Worm (Caenorhabditis elegans) whole organism, L4 larva: ENCODE measurements around the gene T16G1.5.

Experiments used
- D1046.2 ChIP-seq: fragments of 200-800 bp; sonication (Bioruptor generic); IDR thresholded peaks from 2 replicates; pipeline ENCODE4 v1.3.6; 2022; ENCODE audit warnings: missing genetic modification characterization, missing compliant biosample characterization
- F44E2.7 ChIP-seq: fragments of 200-800 bp; sonication (Bioruptor generic); IDR thresholded peaks from 2 replicates; pipeline ENCODE4 v2.1.2; 2022; ENCODE audit warnings: missing genetic modification characterization, missing compliant biosample characterization
- F49E8.2 ChIP-seq: sonication (generic microtip); optimal IDR thresholded peaks from 2 replicates; lab custom pipeline; 2016; ENCODE audit warnings: missing compliant biosample characterization, mild to moderate bottlenecking, missing genetic modification characterization, borderline replicate concordance
- R02D3.7 ChIP-seq: fragments of 150-350 bp; sonication (generic microtip); optimal IDR thresholded peaks from 3 replicates; lab custom pipeline; 2014; ENCODE audit warnings: missing biosample characterization, missing genetic modification characterization
- T26A8.4 ChIP-seq: fragments of 200-800 bp; sonication (Bioruptor generic); IDR thresholded peaks from 2 replicates; pipeline ENCODE4 v1.3.6; 2022; ENCODE audit warnings: missing genetic modification characterization, missing compliant biosample characterization
- Y48G9A.11 ChIP-seq: fragments of 200-800 bp; sonication (Bioruptor generic); IDR thresholded peaks from 2 replicates; pipeline ENCODE4 v1.3.6; 2022; ENCODE audit warnings: missing genetic modification reagents, missing genetic modification characterization, missing compliant biosample characterization
- Y5F2A.4 ChIP-seq: fragments of 200-800 bp; sonication (Bioruptor generic); optimal IDR thresholded peaks from 2 replicates; lab custom pipeline; 2018; ENCODE audit warnings: mild to moderate bottlenecking, missing genetic modification characterization, missing compliant biosample characterization
- Y75B8A.6 ChIP-seq: fragments of 200-800 bp; sonication (Bioruptor generic); IDR thresholded peaks from 2 replicates; pipeline ENCODE4 v1.3.6; 2022; ENCODE audit warnings: missing genetic modification reagents, missing genetic modification characterization, missing compliant biosample characterization
- aha-1 ChIP-seq: fragments of 150-350 bp; peaks from one replicate; lab custom pipeline; 2014; ENCODE audit warnings: missing biosample characterization, missing genetic modification characterization
- ama-1 ChIP-seq: fragments of 150-350 bp; optimal IDR thresholded peaks from 2 replicates; lab custom pipeline; 2014; ENCODE audit warnings: inconsistent platforms, mixed read lengths
- arid-1 ChIP-seq: fragments of 200-800 bp; sonication (Bioruptor generic); conservative IDR thresholded peaks from 2 replicates; pipeline ENCODE4 v1.3.6; 2022; ENCODE audit warnings: missing genetic modification reagents, missing genetic modification characterization, missing compliant biosample characterization
- ceh-20 ChIP-seq: fragments of 200-800 bp; sonication (Bioruptor generic); IDR thresholded peaks from 2 replicates; pipeline ENCODE4 v1.3.6; 2022; ENCODE audit warnings: missing genetic modification reagents, missing genetic modification characterization, missing compliant biosample characterization
- ceh-28 ChIP-seq: fragments of 150-350 bp; optimal IDR thresholded peaks from 2 replicates; lab custom pipeline; 2014; ENCODE audit warnings: missing biosample characterization, missing genetic modification reagents, missing genetic modification characterization
- ceh-62 ChIP-seq: sonication (generic microtip); optimal IDR thresholded peaks from 2 replicates; lab custom pipeline; 2017; ENCODE audit warnings: missing biosample characterization, missing genetic modification characterization
- ceh-82 ChIP-seq: sonication (generic microtip); optimal IDR thresholded peaks from 2 replicates; lab custom pipeline; 2017; ENCODE audit warnings: missing biosample characterization, missing genetic modification characterization
- ctbp-1 ChIP-seq: fragments of 200-800 bp; sonication (Bioruptor generic); IDR thresholded peaks from 2 replicates; pipeline ENCODE4 v1.3.6; 2022; ENCODE audit warnings: missing genetic modification reagents, missing genetic modification characterization, missing compliant biosample characterization
- daf-16 ChIP-seq, 3 experiments: sonication (generic microtip); optimal IDR thresholded peaks; 2 replicates each; lab custom pipeline; 2016 to 2017; ENCODE audit warnings: missing genetic modification characterization in 3 of 3, missing genetic modification reagents in 3 of 3, mild to moderate bottlenecking in 2 of 3, missing compliant biosample characterization in 2 of 3, missing biosample characterization in 1 of 3, moderate library complexity in 1 of 3
- dmd-8 ChIP-seq: fragments of 200-800 bp; sonication (Bioruptor generic); IDR thresholded peaks from 2 replicates; pipeline ENCODE4 v1.3.6; 2022; ENCODE audit warnings: missing genetic modification characterization, missing compliant biosample characterization
- dmd-9 ChIP-seq: fragments of 200-800 bp; sonication (Bioruptor generic); IDR thresholded peaks from 2 replicates; pipeline ENCODE4 v1.3.6; 2022; ENCODE audit warnings: missing genetic modification reagents, missing genetic modification characterization, missing compliant biosample characterization
- dve-1 ChIP-seq: sonication (generic microtip); optimal IDR thresholded peaks from 2 replicates; lab custom pipeline; 2017; ENCODE audit warnings: antibody characterized with exemption, mild to moderate bottlenecking, missing genetic modification characterization, missing compliant biosample characterization; ENCODE audit not compliant: insufficient read depth
- fkh-10 ChIP-seq: fragments of 150-350 bp; optimal IDR thresholded peaks from 2 replicates; lab custom pipeline; 2014; ENCODE audit warnings: missing biosample characterization, missing genetic modification reagents, missing genetic modification characterization
- hif-1 ChIP-seq, 2 experiments: sonication (generic microtip); optimal IDR thresholded peaks; 2 replicates each; lab custom pipeline; 2016 to 2017; ENCODE audit warnings: missing compliant biosample characterization in 2 of 2, missing genetic modification characterization in 2 of 2, missing genetic modification reagents in 2 of 2, missing genotype in 2 of 2, mild to moderate bottlenecking in 1 of 2
- hlh-11 ChIP-seq: fragments of 200-800 bp; sonication (Bioruptor generic); optimal IDR thresholded peaks from 2 replicates; lab custom pipeline; 2018; ENCODE audit warnings: mild to moderate bottlenecking, missing genetic modification characterization, missing compliant biosample characterization
- hlh-30 ChIP-seq: sonication (generic microtip); optimal IDR thresholded peaks from 2 replicates; lab custom pipeline; 2017; ENCODE audit warnings: antibody characterized with exemption, mild to moderate bottlenecking, missing genetic modification characterization, missing compliant biosample characterization; ENCODE audit not compliant: insufficient read depth
- lin-13 ChIP-seq: fragments of 150-350 bp; optimal IDR thresholded peaks from 2 replicates; lab custom pipeline; 2014; ENCODE audit warnings: missing biosample characterization, missing genetic modification reagents, missing genetic modification characterization
- lin-29 ChIP-seq: fragments of 200-800 bp; sonication (Bioruptor generic); IDR thresholded peaks from 2 replicates; pipeline ENCODE4 v1.3.6; 2022; ENCODE audit warnings: missing genetic modification reagents, missing genetic modification characterization, missing compliant biosample characterization
- lin-38 ChIP-seq: fragments of 200-800 bp; sonication (Bioruptor generic); IDR thresholded peaks from 2 replicates; pipeline ENCODE4 v1.3.6; 2022; ENCODE audit warnings: missing genetic modification reagents, missing genetic modification characterization, missing compliant biosample characterization
- lin-39 ChIP-seq: fragments of 150-350 bp; optimal IDR thresholded peaks from 2 replicates; lab custom pipeline; 2014; ENCODE audit warnings: missing biosample characterization, missing genetic modification reagents, missing genetic modification characterization
- madf-5 ChIP-seq, 2 experiments: fragments of 200-800 bp; sonication (Bioruptor generic); IDR thresholded peaks; 2 replicates each; pipeline ENCODE4 v1.3.6; 2022; ENCODE audit warnings: missing compliant biosample characterization in 2 of 2, missing genetic modification characterization in 2 of 2
- mdl-1 ChIP-seq, 2 experiments: fragments of 150-350 bp in 1 of 2; sonication (generic microtip) in 1 of 2; optimal IDR thresholded peaks; 2 replicates each; lab custom pipeline; 2014 to 2017; ENCODE audit warnings: missing biosample characterization in 2 of 2, missing genetic modification characterization in 2 of 2
- nhr-111 ChIP-seq: fragments of 200-800 bp; sonication (Bioruptor generic); optimal IDR thresholded peaks from 2 replicates; lab custom pipeline; 2018; ENCODE audit warnings: mild to moderate bottlenecking, missing genetic modification characterization, missing compliant biosample characterization
- nhr-237 ChIP-seq: sonication (generic microtip); optimal IDR thresholded peaks from 2 replicates; lab custom pipeline; 2017; ENCODE audit warnings: missing biosample characterization, missing genetic modification characterization
- nhr-25 ChIP-seq: sonication (generic microtip); optimal IDR thresholded peaks from 2 replicates; lab custom pipeline; 2017; ENCODE audit warnings: missing genetic modification characterization, mild to moderate bottlenecking, missing compliant biosample characterization, antibody characterized with exemption, moderate library complexity, borderline replicate concordance; ENCODE audit not compliant: insufficient read depth
- nhr-28 ChIP-seq: fragments of 150-350 bp; optimal IDR thresholded peaks from 2 replicates; lab custom pipeline; 2014; ENCODE audit warnings: missing biosample characterization, missing genetic modification characterization
- nhr-42 ChIP-seq: fragments of 200-800 bp; sonication (Bioruptor generic); IDR thresholded peaks from 2 replicates; pipeline ENCODE4 v1.3.6; 2022; ENCODE audit warnings: missing genetic modification characterization, missing compliant biosample characterization
- nhr-48 ChIP-seq: sonication (generic microtip); optimal IDR thresholded peaks from 2 replicates; lab custom pipeline; 2016; ENCODE audit warnings: mild to moderate bottlenecking, missing genetic modification characterization, missing compliant biosample characterization
- nhr-76 ChIP-seq: fragments of 150-350 bp; optimal IDR thresholded peaks from 2 replicates; lab custom pipeline; 2014; ENCODE audit warnings: missing biosample characterization, missing genetic modification characterization
- php-3 ChIP-seq: fragments of 200-800 bp; sonication (Bioruptor generic); IDR thresholded peaks from 2 replicates; pipeline ENCODE4 v1.3.6; 2022; ENCODE audit warnings: missing genetic modification reagents, missing genetic modification characterization, missing compliant biosample characterization
- pqm-1 ChIP-seq: sonication (generic microtip); optimal IDR thresholded peaks from 2 replicates; lab custom pipeline; 2017; ENCODE audit warnings: missing biosample characterization, missing genetic modification characterization
- saeg-2 ChIP-seq: fragments of 200-800 bp; sonication (Bioruptor generic); IDR thresholded peaks from 2 replicates; pipeline ENCODE4 v1.3.6; 2022; ENCODE audit warnings: missing genetic modification reagents, missing genetic modification characterization, missing compliant biosample characterization
- skn-1 ChIP-seq: fragments of 150-350 bp; optimal IDR thresholded peaks from 2 replicates; lab custom pipeline; 2014; ENCODE audit warnings: missing biosample characterization, missing genetic modification characterization
- spr-3 ChIP-seq: fragments of 200-800 bp; sonication (Bioruptor generic); optimal IDR thresholded peaks from 2 replicates; lab custom pipeline; 2018; ENCODE audit warnings: mild to moderate bottlenecking, missing genetic modification characterization, missing compliant biosample characterization
- tag-97 ChIP-seq: fragments of 200-800 bp; sonication (Bioruptor generic); IDR thresholded peaks from 2 replicates; pipeline ENCODE4 v1.3.6; 2022; ENCODE audit warnings: missing genetic modification characterization, missing compliant biosample characterization
- unc-130 ChIP-seq: sonication (generic microtip); optimal IDR thresholded peaks from 2 replicates; lab custom pipeline; 2016; ENCODE audit warnings: missing genetic modification reagents, missing genetic modification characterization, missing compliant biosample characterization
- unc-62 ChIP-seq, 3 experiments: fragments of 150-350 bp in 1 of 3; sonication (generic microtip); optimal IDR thresholded peaks in 2 of 3; peaks in 1 of 3; 1 replicate in 1 of 3; 2 replicates in 2 of 3; lab custom pipeline; 2014 to 2017; ENCODE audit warnings: missing biosample characterization in 3 of 3, missing genetic modification characterization in 3 of 3, missing genetic modification reagents in 3 of 3, missing genotype in 1 of 3
- zfp-2 ChIP-seq: sonication (generic microtip); optimal IDR thresholded peaks from 2 replicates; lab custom pipeline; 2016; ENCODE audit warnings: mild to moderate bottlenecking, missing genetic modification characterization, missing compliant biosample characterization
- ztf-7 ChIP-seq: fragments of 150-350 bp; optimal IDR thresholded peaks from 2 replicates; lab custom pipeline; 2014; ENCODE audit warnings: missing biosample characterization, missing genetic modification characterization

T16G1.5 gene

ce11 chrV:12943399-12943798, 4.0 kb upstream of the T16G1.5 start:
- TF ChIP-seq R02D3.7 (tag; lab: Kevin White, UChicago), result no peak
- TF ChIP-seq unc-62 (GFP tag; optimal IDR thresholded peaks at IDR 0.05 in 1 of 2; lab: Kevin White, UChicago), result peak in 1 of 2 experiments; percentile 92
- no peak for TF ChIP-seq unc-62 (tag; optimal IDR thresholded peaks at IDR 0.05; lab: Kevin White, UChicago)
- TF ChIP-seq nhr-28 (tag; lab: Kevin White, UChicago), result no peak
- no peak for TF ChIP-seq nhr-42 (GFP tag; lab: Robert Waterston, UW)
- TF ChIP-seq hif-1 (tag; optimal IDR thresholded peaks at IDR 0.05; lab: Kevin White, UChicago), result no peak
- TF ChIP-seq Y75B8A.6 (GFP tag; lab: Robert Waterston, UW), result no peak
- TF ChIP-seq php-3 (GFP tag; lab: Robert Waterston, UW), result no peak
- TF ChIP-seq lin-29, result no peak
- TF ChIP-seq, all 104 proteins: peak for 1

- TF ChIP-seq lin-38 (GFP tag; lab: Robert Waterston, UW), result no peak
- TF ChIP-seq ceh-28, result no peak
- no peak for TF ChIP-seq Y48G9A.11 (GFP tag; lab: Robert Waterston, UW)
- no peak for TF ChIP-seq nhr-42 (GFP tag; lab: Robert Waterston, UW)
- TF ChIP-seq ceh-82 (tag; lab: Kevin White, UChicago), result no peak
- TF ChIP-seq nhr-48 (tag; lab: Kevin White, UChicago), result no peak
- TF ChIP-seq ztf-7 (tag; lab: Kevin White, UChicago), result no peak
- no peak for TF ChIP-seq hif-1 (tag; optimal IDR thresholded peaks at IDR 0.05; lab: Kevin White, UChicago)
- TF ChIP-seq pqm-1 (tag; lab: Kevin White, UChicago), result no peak
- TF ChIP-seq daf-16 (GFP tag; optimal IDR thresholded peaks at IDR 0.05; lab: Kevin White, UChicago), result no peak
- peak; percentile 51 for TF ChIP-seq daf-16 (tag; optimal IDR thresholded peaks at IDR 0.05; lab: Kevin White, UChicago)
- TF ChIP-seq hlh-30 (tag; lab: Kevin White, UChicago), result peak; percentile 46
- TF ChIP-seq tag-97, result no peak
- TF ChIP-seq saeg-2 (GFP tag; lab: Robert Waterston, UW), result no peak
- TF ChIP-seq F44E2.7, result no peak
- TF ChIP-seq nhr-111 (GFP tag; lab: Kevin White, UChicago), result no peak
- no peak for TF ChIP-seq lin-39
- TF ChIP-seq nhr-28 (tag; lab: Kevin White, UChicago), result peak; percentile 11
- no peak for TF ChIP-seq nhr-76 (tag; lab: Kevin White, UChicago)
- TF ChIP-seq nhr-237, result no peak
- TF ChIP-seq dmd-9 (GFP tag; lab: Robert Waterston, UW), result no peak
- no peak for TF ChIP-seq ceh-20 (GFP tag; lab: Robert Waterston, UW)
- no peak for TF ChIP-seq zfp-2 (tag; lab: Kevin White, UChicago)
- no peak for TF ChIP-seq skn-1 (tag; lab: Kevin White, UChicago)
- no peak for TF ChIP-seq aha-1
- TF ChIP-seq, all 104 proteins: peak for 3
These were observed 2.6 kb upstream of the T16G1.5 start, which contains the start of gene T16G1.4 for ce11 chrV:12941797-12942474. TSS of gene T16G1.4 (minus strand) at chrV:12941847.

ce11 chrV:12937098-12937497, 2.3 kb downstream of the T16G1.5 start, which contains the start of gene T16G1.6:
TSS of gene T16G1.6 (minus strand) at chrV:12937174.
- no peak for TF ChIP-seq spr-3 (GFP tag; lab: Kevin White, UChicago)
- no peak for TF ChIP-seq arid-1 (GFP tag; lab: Robert Waterston, UW)
- no peak for TF ChIP-seq dmd-8 (GFP tag; lab: Robert Waterston, UW)
- TF ChIP-seq lin-13, result no peak
- no peak for TF ChIP-seq F49E8.2 (tag; lab: Kevin White, UChicago)
- TF ChIP-seq ama-1 (lab: Kevin White, UChicago), result no peak
- TF ChIP-seq hlh-11 (tag; lab: Kevin White, UChicago), result peak; percentile 63
- no peak for TF ChIP-seq T26A8.4 (GFP tag; lab: Robert Waterston, UW)
- peak; percentile 65; the same call in 1 of the 2 replicates for TF ChIP-seq php-3 (GFP tag; lab: Robert Waterston, UW)
- TF ChIP-seq unc-130 (GFP tag; lab: Kevin White, UChicago), result no peak
- TF ChIP-seq Y5F2A.4, result no peak
- TF ChIP-seq madf-5 (GFP tag; IDR thresholded peaks at IDR 0.05; lab: Robert Waterston, UW), result no peak
- TF ChIP-seq ceh-62, result no peak
- TF ChIP-seq pqm-1 (tag; lab: Kevin White, UChicago), result peak; percentile 88
- no peak for TF ChIP-seq nhr-25 (tag; lab: Kevin White, UChicago)
- no peak for TF ChIP-seq D1046.2 (GFP tag; lab: Robert Waterston, UW)
- no peak for TF ChIP-seq mdl-1 (tag; optimal IDR thresholded peaks at IDR 0.05; lab: Kevin White, UChicago)
- TF ChIP-seq fkh-10 (GFP tag; lab: Kevin White, UChicago), result no peak
- peak; percentile 79 for TF ChIP-seq dve-1 (tag; lab: Kevin White, UChicago)
- no peak for TF ChIP-seq ctbp-1 (GFP tag; lab: Robert Waterston, UW)
